Worm (Caenorhabditis elegans): ENCODE measurements around the gene E01G6.2.

DNA sequence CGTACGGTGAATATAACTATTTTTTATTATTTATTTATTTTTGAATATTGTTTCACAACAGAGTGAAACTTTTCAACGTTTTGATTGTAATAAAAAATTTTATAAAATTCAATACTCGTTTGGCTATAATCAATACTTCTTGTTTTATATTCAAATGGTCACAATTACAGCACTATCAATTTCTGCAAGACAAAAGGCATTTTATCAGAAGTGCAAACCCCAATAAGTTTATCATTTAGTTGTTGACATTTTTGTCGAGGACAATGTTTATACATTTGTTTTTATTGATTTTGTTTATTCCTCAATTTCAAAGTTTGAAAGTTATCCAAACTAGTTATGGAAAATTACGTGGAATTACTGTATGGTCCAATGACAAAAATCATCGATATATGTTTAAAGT is 30.5 kb upstream of the E01G6.2 start, which contains the start of gene cest-9.1:
- no peak for TF ChIP-seq rnt-1 (tag; optimal IDR thresholded peaks at IDR 0.05)
- TF ChIP-seq C08G9.2 (tag; optimal IDR thresholded peaks at IDR 0.05), result no peak
- no peak for TF ChIP-seq pha-4 (tag; optimal IDR thresholded peaks at IDR 0.05)
- no peak for TF ChIP-seq pat-9 (tag; optimal IDR thresholded peaks at IDR 0.05)
- no peak for TF ChIP-seq unc-86 (tag; optimal IDR thresholded peaks at IDR 0.05)
- no peak for TF ChIP-seq ztf-16 (tag; optimal IDR thresholded peaks at IDR 0.05)
- no peak for TF ChIP-seq nhr-232 (tag; optimal IDR thresholded peaks at IDR 0.05)
- TF ChIP-seq hlh-30 (tag; optimal IDR thresholded peaks at IDR 0.05; ENCODE audit: insufficient read depth), result no peak
- TF ChIP-seq fax-1 (tag; optimal IDR thresholded peaks at IDR 0.05), result no peak
